Worm (Caenorhabditis elegans): ENCODE results near the gene eif-3.G.
A peak's percentile ranks its signal among the peaks of the same experiment; 100 is the strongest.

DNA sequence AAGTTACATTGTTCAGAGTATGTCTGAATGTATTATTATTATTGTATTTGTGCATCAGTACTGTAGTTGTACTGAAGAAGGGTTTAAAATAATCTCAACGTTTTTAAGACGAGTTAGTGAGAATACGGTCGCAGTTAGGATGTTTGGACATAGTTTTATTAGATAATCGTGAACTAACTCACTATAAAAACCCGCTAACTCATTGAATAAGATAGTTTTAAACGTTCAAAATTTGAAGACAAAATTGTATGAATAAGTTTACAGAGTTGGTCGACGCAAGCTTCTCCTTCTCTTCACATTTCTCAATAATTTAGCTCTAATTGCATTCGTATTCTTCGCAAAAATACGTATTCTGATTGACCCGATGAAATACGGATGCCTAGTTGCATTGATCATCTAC, 23.6 kb upstream of the eif-3.G start:
- TF ChIP-seq lsy-2 (tag; optimal IDR thresholded peaks at IDR 0.05) (peak; percentile 76), pha-4 (tag; optimal IDR thresholded peaks at IDR 0.05) (no peak)

All from whole organism, mixed stage, embryonic.